Worm (Caenorhabditis elegans) whole organism, L4 larva: ENCODE data around the gene cgp-1.

Source experiments
- F26F4.8 ChIP-seq: fragments of 200-800 bp; sonication (Bioruptor generic); conservative IDR thresholded peaks from 2 replicates; pipeline ENCODE4 v1.3.6; 2022; ENCODE audit warnings: missing genetic modification characterization, missing compliant biosample characterization
- T26A8.4 ChIP-seq: fragments of 200-800 bp; sonication (Bioruptor generic); IDR thresholded peaks from 2 replicates; pipeline ENCODE4 v1.3.6; 2022; ENCODE audit warnings: missing genetic modification characterization, missing compliant biosample characterization
- Y75B8A.6 ChIP-seq: fragments of 200-800 bp; sonication (Bioruptor generic); IDR thresholded peaks from 2 replicates; pipeline ENCODE4 v1.3.6; 2022; ENCODE audit warnings: missing genetic modification reagents, missing genetic modification characterization, missing compliant biosample characterization
- aha-1 ChIP-seq: fragments of 150-350 bp; peaks from one replicate; lab custom pipeline; 2014; ENCODE audit warnings: missing biosample characterization, missing genetic modification characterization
- aly-2 ChIP-seq: sonication (generic microtip); optimal IDR thresholded peaks from 2 replicates; lab custom pipeline; 2018; ENCODE audit warnings: missing biosample characterization, missing genetic modification characterization
- ama-1 ChIP-seq: fragments of 150-350 bp; optimal IDR thresholded peaks from 2 replicates; lab custom pipeline; 2014; ENCODE audit warnings: inconsistent platforms, mixed read lengths
- ceh-20 ChIP-seq: fragments of 200-800 bp; sonication (Bioruptor generic); IDR thresholded peaks from 2 replicates; pipeline ENCODE4 v1.3.6; 2022; ENCODE audit warnings: missing genetic modification reagents, missing genetic modification characterization, missing compliant biosample characterization
- ceh-28 ChIP-seq: fragments of 150-350 bp; optimal IDR thresholded peaks from 2 replicates; lab custom pipeline; 2014; ENCODE audit warnings: missing biosample characterization, missing genetic modification reagents, missing genetic modification characterization
- ceh-82 ChIP-seq: sonication (generic microtip); optimal IDR thresholded peaks from 2 replicates; lab custom pipeline; 2017; ENCODE audit warnings: missing biosample characterization, missing genetic modification characterization
- cey-2 ChIP-seq: sonication (generic microtip); optimal IDR thresholded peaks from 3 replicates; lab custom pipeline; 2017; ENCODE audit warnings: missing genetic modification characterization, mild to moderate bottlenecking, missing compliant biosample characterization, antibody characterized with exemption, borderline replicate concordance; ENCODE audit not compliant: insufficient read depth
- ctbp-1 ChIP-seq: fragments of 200-800 bp; sonication (Bioruptor generic); IDR thresholded peaks from 2 replicates; pipeline ENCODE4 v1.3.6; 2022; ENCODE audit warnings: missing genetic modification reagents, missing genetic modification characterization, missing compliant biosample characterization
- daf-16 ChIP-seq, 3 experiments: sonication (generic microtip); optimal IDR thresholded peaks; 2 replicates each; lab custom pipeline; 2016 to 2017; ENCODE audit warnings: missing genetic modification characterization in 3 of 3, missing genetic modification reagents in 3 of 3, mild to moderate bottlenecking in 2 of 3, missing compliant biosample characterization in 2 of 3, missing biosample characterization in 1 of 3, moderate library complexity in 1 of 3
- dpl-1 ChIP-seq: fragments of 150-350 bp; optimal IDR thresholded peaks from 2 replicates; lab custom pipeline; 2014; ENCODE audit warnings: missing biosample characterization, missing genetic modification reagents, missing genetic modification characterization
- egl-43 ChIP-seq: fragments of 200-800 bp; sonication (Bioruptor generic); IDR thresholded peaks from 2 replicates; pipeline ENCODE4 v1.3.6; 2022; ENCODE audit warnings: missing genetic modification reagents, missing genetic modification characterization, missing compliant biosample characterization
- fkh-10 ChIP-seq: fragments of 150-350 bp; optimal IDR thresholded peaks from 2 replicates; lab custom pipeline; 2014; ENCODE audit warnings: missing biosample characterization, missing genetic modification reagents, missing genetic modification characterization
- gei-8 ChIP-seq: fragments of 200-800 bp; sonication (Bioruptor generic); optimal IDR thresholded peaks from 2 replicates; lab custom pipeline; 2018; ENCODE audit warnings: mild to moderate bottlenecking, missing genetic modification characterization, missing compliant biosample characterization
- hif-1 ChIP-seq, 2 experiments: sonication (generic microtip); optimal IDR thresholded peaks; 2 replicates each; lab custom pipeline; 2016 to 2017; ENCODE audit warnings: missing compliant biosample characterization in 2 of 2, missing genetic modification characterization in 2 of 2, missing genetic modification reagents in 2 of 2, missing genotype in 2 of 2, mild to moderate bottlenecking in 1 of 2
- hlh-11 ChIP-seq: fragments of 200-800 bp; sonication (Bioruptor generic); optimal IDR thresholded peaks from 2 replicates; lab custom pipeline; 2018; ENCODE audit warnings: mild to moderate bottlenecking, missing genetic modification characterization, missing compliant biosample characterization
- hlh-30 ChIP-seq: sonication (generic microtip); optimal IDR thresholded peaks from 2 replicates; lab custom pipeline; 2017; ENCODE audit warnings: antibody characterized with exemption, mild to moderate bottlenecking, missing genetic modification characterization, missing compliant biosample characterization; ENCODE audit not compliant: insufficient read depth
- hmg-1.1 ChIP-seq: fragments of 200-800 bp; sonication (Bioruptor generic); IDR thresholded peaks from 2 replicates; pipeline ENCODE4 v1.3.6; 2022; ENCODE audit warnings: missing genetic modification reagents, missing genetic modification characterization, missing compliant biosample characterization
- lim-7 ChIP-seq: fragments of 200-800 bp; sonication (Bioruptor generic); IDR thresholded peaks from 2 replicates; pipeline ENCODE4 v1.3.6; 2022; ENCODE audit warnings: missing genetic modification characterization, missing compliant biosample characterization
- lin-15B ChIP-seq: fragments of 150-350 bp; sonication (generic microtip); optimal IDR thresholded peaks from 3 replicates; lab custom pipeline; 2014; ENCODE audit warnings: missing biosample characterization, missing genetic modification characterization
- lin-38 ChIP-seq: fragments of 200-800 bp; sonication (Bioruptor generic); IDR thresholded peaks from 2 replicates; pipeline ENCODE4 v1.3.6; 2022; ENCODE audit warnings: missing genetic modification reagents, missing genetic modification characterization, missing compliant biosample characterization
- lsy-2 ChIP-seq, 2 experiments: fragments of 150-350 bp in 1 of 2; sonication (generic microtip) in 1 of 2; optimal IDR thresholded peaks; 2 replicates each; lab custom pipeline; 2014 to 2017; ENCODE audit warnings: missing biosample characterization in 2 of 2, missing genetic modification characterization in 2 of 2
- mdl-1 ChIP-seq, 2 experiments: fragments of 150-350 bp in 1 of 2; sonication (generic microtip) in 1 of 2; optimal IDR thresholded peaks; 2 replicates each; lab custom pipeline; 2014 to 2017; ENCODE audit warnings: missing biosample characterization in 2 of 2, missing genetic modification characterization in 2 of 2
- mep-1 ChIP-seq: fragments of 150-350 bp; sonication (generic microtip); optimal IDR thresholded peaks from 3 replicates; lab custom pipeline; 2014; ENCODE audit warnings: missing biosample characterization, missing genetic modification characterization
- mes-2 ChIP-seq: sonication (generic microtip); optimal IDR thresholded peaks from 2 replicates; lab custom pipeline; 2016; ENCODE audit warnings: missing genotype, mild to moderate bottlenecking, missing genetic modification characterization, missing compliant biosample characterization; ENCODE audit not compliant: poor library complexity, severe bottlenecking
- mxl-2 ChIP-seq: fragments of 200-800 bp; sonication (Bioruptor generic); conservative IDR thresholded peaks from 2 replicates; pipeline ENCODE4 v1.3.6; 2022; ENCODE audit warnings: missing genetic modification reagents, missing genetic modification characterization, missing compliant biosample characterization
- mxl-3 ChIP-seq: fragments of 200-800 bp; sonication (Bioruptor generic); optimal IDR thresholded peaks from 2 replicates; lab custom pipeline; 2018; ENCODE audit warnings: mild to moderate bottlenecking, missing genetic modification characterization, missing compliant biosample characterization
- nhr-111 ChIP-seq: fragments of 200-800 bp; sonication (Bioruptor generic); optimal IDR thresholded peaks from 2 replicates; lab custom pipeline; 2018; ENCODE audit warnings: mild to moderate bottlenecking, missing genetic modification characterization, missing compliant biosample characterization
- nhr-28 ChIP-seq: fragments of 150-350 bp; optimal IDR thresholded peaks from 2 replicates; lab custom pipeline; 2014; ENCODE audit warnings: missing biosample characterization, missing genetic modification characterization
- nhr-6 ChIP-seq: fragments of 150-350 bp; optimal IDR thresholded peaks from 2 replicates; lab custom pipeline; 2014; ENCODE audit warnings: missing biosample characterization, missing genetic modification characterization
- pha-4 ChIP-seq, 2 experiments: fragments of 150-350 bp in 1 of 2; fragments of 200-800 bp in 1 of 2; sonication (Bioruptor generic) in 1 of 2; IDR thresholded peaks in 1 of 2; optimal IDR thresholded peaks in 1 of 2; 2 replicates each; pipeline versions ENCODE4 v1.3.6 to Lab custom; 2014 to 2022; ENCODE audit warnings: missing genetic modification characterization in 2 of 2, missing genetic modification reagents in 2 of 2, missing biosample characterization in 1 of 2, missing compliant biosample characterization in 1 of 2
- rbr-2 ChIP-seq: sonication (generic microtip); optimal IDR thresholded peaks from 2 replicates; lab custom pipeline; 2016; ENCODE audit warnings: missing genotype, missing genetic modification characterization, missing compliant biosample characterization
- set-16 ChIP-seq: fragments of 200-800 bp; sonication (Bioruptor generic); IDR thresholded peaks from 2 replicates; pipeline ENCODE4 v1.3.6; 2022; ENCODE audit warnings: missing genetic modification reagents, missing genetic modification characterization, missing compliant biosample characterization
- unc-130 ChIP-seq: sonication (generic microtip); optimal IDR thresholded peaks from 2 replicates; lab custom pipeline; 2016; ENCODE audit warnings: missing genetic modification reagents, missing genetic modification characterization, missing compliant biosample characterization
- vab-7 ChIP-seq: fragments of 200-800 bp; sonication (Bioruptor generic); IDR thresholded peaks from 2 replicates; pipeline ENCODE4 v1.3.6; 2022; ENCODE audit warnings: missing genetic modification reagents, missing genetic modification characterization, missing compliant biosample characterization
- zip-11 ChIP-seq: fragments of 200-800 bp; sonication (Bioruptor generic); IDR thresholded peaks from 2 replicates; pipeline ENCODE4 v1.3.6; 2022; ENCODE audit warnings: missing genetic modification characterization, missing compliant biosample characterization
- zip-2 ChIP-seq: fragments of 150-350 bp; optimal IDR thresholded peaks from 2 replicates; lab custom pipeline; 2014; ENCODE audit warnings: missing biosample characterization, missing genetic modification characterization
- ztf-11 ChIP-seq: fragments of 150-350 bp; optimal IDR thresholded peaks from 2 replicates; lab custom pipeline; 2014; ENCODE audit warnings: missing biosample characterization, missing genetic modification characterization

The cgp-1 gene

ce11 chrV:122750-123149 lies at the start of gene cgp-1:
Gene cgp-1 (minus strand): TSS chrV:122789.
- TF ChIP-seq mxl-2 (GFP tag; lab: Robert Waterston, UW), result no peak
- peak; percentile 30 for TF ChIP-seq nhr-28 (tag; lab: Kevin White, UChicago)
- 0 out of 2 replicates have a peak, but pooled peaks have one; percentile 26 for TF ChIP-seq hmg-1.1 (GFP tag; lab: Robert Waterston, UW)
- no peak for TF ChIP-seq vab-7
- TF ChIP-seq zip-2 (tag; lab: Kevin White, UChicago), result no peak
- peak; percentile 46 for TF ChIP-seq mes-2 (tag; lab: Kevin White, UChicago)
- peak; percentile 26 for TF ChIP-seq dpl-1
- TF ChIP-seq egl-43, result no peak
- TF ChIP-seq mdl-1 (tag; optimal IDR thresholded peaks at IDR 0.05; lab: Kevin White, UChicago), result peak in 1 of 2 experiments; percentile 38
- TF ChIP-seq hlh-30 (tag; lab: Kevin White, UChicago), result peak; percentile 13
- peak; percentile 42 for TF ChIP-seq mep-1 (tag; lab: Kevin White, UChicago)
- TF ChIP-seq lsy-2 (tag; optimal IDR thresholded peaks at IDR 0.05; lab: Kevin White, UChicago), result no peak
- TF ChIP-seq hlh-11, result peak; percentile 54
- no peak for TF ChIP-seq aha-1 (tag; lab: Kevin White, UChicago)
- TF ChIP-seq lin-38 (GFP tag; lab: Robert Waterston, UW), result peak; percentile 32
- no peak for TF ChIP-seq daf-16 (GFP tag; optimal IDR thresholded peaks at IDR 0.05; lab: Kevin White, UChicago)
- TF ChIP-seq daf-16 (tag; optimal IDR thresholded peaks at IDR 0.05; lab: Kevin White, UChicago), result peak; percentile 45
- TF ChIP-seq nhr-6 (tag; lab: Kevin White, UChicago), result peak; percentile 19
- peak; percentile 62 for TF ChIP-seq mxl-3 (GFP tag; lab: Kevin White, UChicago)
- TF ChIP-seq pha-4 (GFP tag; IDR thresholded peaks at IDR 0.05; lab: Robert Waterston, UW), result no peak; the same call in 1 of the 2 replicates
- peak; percentile 17 for TF ChIP-seq pha-4 (tag; optimal IDR thresholded peaks at IDR 0.05; lab: Kevin White, UChicago)

ce11 chrV:172110-172509 lies 49.5 kb upstream of the cgp-1 start, which contains the start of gene cfap-36:
Gene cfap-36 (minus strand): TSS chrV:172210.
- TF ChIP-seq ama-1 (lab: Kevin White, UChicago) (no peak), T26A8.4 (GFP tag; lab: Robert Waterston, UW) (no peak)

- TF ChIP-seq lim-7 (no peak), fkh-10 (GFP tag; lab: Kevin White, UChicago) (no peak)
Observed at ce11 chrV:166687-167086, 44.1 kb upstream of the cgp-1 start, which contains the start of gene Y108G3AL.2. Gene Y108G3AL.2 (plus strand): TSS chrV:166987.

ce11 chrV:156044-156869 lies 33.7 kb upstream of the cgp-1 start, which contains the start of gene ttb-1:
Gene ttb-1 (plus strand): TSS chrV:156819.
- TF ChIP-seq gei-8 (GFP tag; lab: Kevin White, UChicago) (no peak), daf-16 (GFP tag; optimal IDR thresholded peaks at IDR 0.05; lab: Kevin White, UChicago) (no peak), daf-16 (tag; optimal IDR thresholded peaks at IDR 0.05; lab: Kevin White, UChicago) (peak; percentile 2), hlh-11 (no peak), ctbp-1 (GFP tag; lab: Robert Waterston, UW) (no peak), hif-1 (tag; optimal IDR thresholded peaks at IDR 0.05; lab: Kevin White, UChicago) (no peak), cey-2 (no peak), ceh-28 (no peak), ceh-20 (GFP tag; lab: Robert Waterston, UW) (no peak), ztf-11 (no peak), rbr-2 (peak; percentile 4), fkh-10 (GFP tag; lab: Kevin White, UChicago) (no peak), Y75B8A.6 (GFP tag; lab: Robert Waterston, UW) (no peak), unc-130 (GFP tag; lab: Kevin White, UChicago) (peak; percentile 27), mep-1 (tag; lab: Kevin White, UChicago) (no peak), lin-38 (GFP tag; lab: Robert Waterston, UW) (no peak), mxl-3 (GFP tag; lab: Kevin White, UChicago) (no peak), lin-15B (tag; lab: Kevin White, UChicago) (no peak), ama-1 (lab: Kevin White, UChicago) (no peak), mes-2 (tag; lab: Kevin White, UChicago) (peak; percentile 89), dpl-1 (peak; percentile 91), pha-4 (GFP tag; IDR thresholded peaks at IDR 0.05; lab: Robert Waterston, UW) (no peak), pha-4 (tag; optimal IDR thresholded peaks at IDR 0.05; lab: Kevin White, UChicago) (no peak), ceh-82 (tag; lab: Kevin White, UChicago) (no peak), aly-2 (tag; lab: Kevin White, UChicago) (no peak), zip-11 (GFP tag; lab: Robert Waterston, UW) (no peak), F26F4.8 (no peak), set-16 (GFP tag; lab: Robert Waterston, UW) (no peak), nhr-111 (GFP tag; lab: Kevin White, UChicago) (no peak)
